In genomic region chrV:7145250-7145850, ce11 we compare ENCODE assay signal across 3 worm cellular contexts.
TF ChIP-seq lines count a peak whose summit lies in the region.

TSS of gene ugt-37 (minus strand) at chrV:7145318.

TF ChIP-seq in whole organism, L1 larva, 84 proteins besides CTCF, POLR2A, EP300 and RAD21:
- TF ChIP-seq C04F5.9 (tag; optimal IDR thresholded peaks at IDR 0.05; lab: Kevin White, UChicago) (no peak), jun-1 (tag; optimal IDR thresholded peaks at IDR 0.05; lab: Kevin White, UChicago) (no peak), elt-2 (tag; optimal IDR thresholded peaks at IDR 0.05; lab: Kevin White, UChicago) (peak; percentile 14), lin-14 (GFP tag; optimal IDR thresholded peaks at IDR 0.05; lab: Kevin White, UChicago) (no peak), efl-1 (optimal IDR thresholded peaks at IDR 0.05; lab: Kevin White, UChicago) (no peak), efl-1 (GFP tag; optimal IDR thresholded peaks at IDR 0.05 in 1 of 2; lab: Kevin White, UChicago) (peak in 1 of 2 experiments; percentile 22)

TF ChIP-seq in whole organism, L3 larva, 47 proteins besides CTCF, POLR2A, EP300 and RAD21:
- TF ChIP-seq nhr-23 (tag; optimal IDR thresholded peaks at IDR 0.05; lab: Kevin White, UChicago) (no peak), elt-2 (tag; optimal IDR thresholded peaks at IDR 0.05; lab: Kevin White, UChicago) (peak; percentile 33)
TF ChIP-seq in whole organism, L3 larva: peak in this region for 1.

TF ChIP-seq in whole organism, L4 larva, 104 proteins besides CTCF, POLR2A, EP300 and RAD21:
- TF ChIP-seq T26A8.4 (GFP tag; IDR thresholded peaks at IDR 0.05; lab: Robert Waterston, UW) = no peak
- no peak for TF ChIP-seq unc-130 (GFP tag; optimal IDR thresholded peaks at IDR 0.05; lab: Kevin White, UChicago)
- TF ChIP-seq F26F4.8 (GFP tag; conservative IDR thresholded peaks at IDR 0.05; lab: Robert Waterston, UW) = no peak
- TF ChIP-seq madf-5 (GFP tag; IDR thresholded peaks at IDR 0.05; lab: Robert Waterston, UW) = no peak
- no peak for TF ChIP-seq lin-38 (GFP tag; IDR thresholded peaks at IDR 0.05; lab: Robert Waterston, UW)
- no peak for TF ChIP-seq dpl-1 (GFP tag; optimal IDR thresholded peaks at IDR 0.05; lab: Kevin White, UChicago)
- TF ChIP-seq jun-1 (tag; optimal IDR thresholded peaks at IDR 0.05; lab: Kevin White, UChicago) = no peak
- no peak for TF ChIP-seq F44E2.7 (GFP tag; IDR thresholded peaks at IDR 0.05; lab: Robert Waterston, UW)
- TF ChIP-seq nhr-28 (tag; optimal IDR thresholded peaks at IDR 0.05; lab: Kevin White, UChicago) = peak; percentile 89
- TF ChIP-seq zip-2 (tag; optimal IDR thresholded peaks at IDR 0.05; lab: Kevin White, UChicago) = no peak
- no peak for TF ChIP-seq zip-11 (GFP tag; IDR thresholded peaks at IDR 0.05; lab: Robert Waterston, UW)
- no peak for TF ChIP-seq ceh-32 (tag; optimal IDR thresholded peaks at IDR 0.05; lab: Kevin White, UChicago; ENCODE audit: poor library complexity)
- no peak for TF ChIP-seq mdl-1 (tag; optimal IDR thresholded peaks at IDR 0.05; lab: Kevin White, UChicago)
- no peak for TF ChIP-seq daf-12 (tag; optimal IDR thresholded peaks at IDR 0.05; lab: Kevin White, UChicago)
- TF ChIP-seq hif-1 (tag; optimal IDR thresholded peaks at IDR 0.05; lab: Kevin White, UChicago) = no peak
- TF ChIP-seq nhr-41 (GFP tag; IDR thresholded peaks at IDR 0.05; lab: Robert Waterston, UW) = no peak
- no peak for TF ChIP-seq ztf-7 (tag; optimal IDR thresholded peaks at IDR 0.05; lab: Kevin White, UChicago)
- TF ChIP-seq lin-15B (tag; optimal IDR thresholded peaks at IDR 0.05; lab: Kevin White, UChicago) = no peak
- TF ChIP-seq daf-19 (GFP tag; conservative IDR thresholded peaks at IDR 0.05; lab: Robert Waterston, UW) = no peak
- TF ChIP-seq nhr-102 (tag; optimal IDR thresholded peaks at IDR 0.05; lab: Kevin White, UChicago) = peak; percentile 92
- no peak for TF ChIP-seq gei-8 (GFP tag; optimal IDR thresholded peaks at IDR 0.05; lab: Kevin White, UChicago)
- TF ChIP-seq aha-1 (tag; lab: Kevin White, UChicago) = peak; percentile 34
- TF ChIP-seq Y5F2A.4 (GFP tag; optimal IDR thresholded peaks at IDR 0.05; lab: Kevin White, UChicago) = no peak
- no peak for TF ChIP-seq T20F7.1 (GFP tag; optimal IDR thresholded peaks at IDR 0.05; lab: Kevin White, UChicago)

Comparison
In these comparisons a context has a peak if more than half of its experiments do, and no peak if none do; other contexts are left out.
1. Of the 29 proteins assayed by ChIP-seq in both whole organism, L4 larva and whole organism, L1 larva: peak only in whole organism, L4 larva: aha-1 and nhr-28; only in whole organism, L1 larva: none; in both: none; in neither: 27.